Worm (Caenorhabditis elegans) whole organism, L4 larva: ENCODE data around the gene trpl-2.

Experiments
- D1046.2 ChIP-seq: fragments of 200-800 bp; sonication (Bioruptor generic); IDR thresholded peaks from 2 replicates; pipeline ENCODE4 v1.3.6; 2022; ENCODE audit warnings: missing genetic modification characterization, missing compliant biosample characterization
- ama-1 ChIP-seq: fragments of 150-350 bp; optimal IDR thresholded peaks from 2 replicates; lab custom pipeline; 2014; ENCODE audit warnings: inconsistent platforms, mixed read lengths
- arid-1 ChIP-seq: fragments of 200-800 bp; sonication (Bioruptor generic); conservative IDR thresholded peaks from 2 replicates; pipeline ENCODE4 v1.3.6; 2022; ENCODE audit warnings: missing genetic modification reagents, missing genetic modification characterization, missing compliant biosample characterization
- daf-19 ChIP-seq: fragments of 200-800 bp; sonication (Bioruptor generic); conservative IDR thresholded peaks from 2 replicates; pipeline ENCODE4 v1.3.6; 2022; ENCODE audit warnings: missing genetic modification characterization, missing compliant biosample characterization
- dve-1 ChIP-seq: sonication (generic microtip); optimal IDR thresholded peaks from 2 replicates; lab custom pipeline; 2017; ENCODE audit warnings: antibody characterized with exemption, mild to moderate bottlenecking, missing genetic modification characterization, missing compliant biosample characterization; ENCODE audit not compliant: insufficient read depth
- mdl-1 ChIP-seq, 2 experiments: fragments of 150-350 bp in 1 of 2; sonication (generic microtip) in 1 of 2; optimal IDR thresholded peaks; 2 replicates each; lab custom pipeline; 2014 to 2017; ENCODE audit warnings: missing biosample characterization in 2 of 2, missing genetic modification characterization in 2 of 2
- mdt-29 ChIP-seq: fragments of 200-800 bp; sonication (Bioruptor generic); IDR thresholded peaks from 2 replicates; pipeline ENCODE4 v1.3.6; 2022; ENCODE audit warnings: missing genetic modification reagents, missing genetic modification characterization, missing compliant biosample characterization
- nhr-11 ChIP-seq: fragments of 150-350 bp; optimal IDR thresholded peaks from 2 replicates; lab custom pipeline; 2014; ENCODE audit warnings: missing biosample characterization, missing genetic modification characterization
- nhr-77 ChIP-seq: fragments of 150-350 bp; optimal IDR thresholded peaks from 2 replicates; lab custom pipeline; 2014; ENCODE audit warnings: missing biosample characterization, missing genetic modification characterization
- unc-130 ChIP-seq: sonication (generic microtip); optimal IDR thresholded peaks from 2 replicates; lab custom pipeline; 2016; ENCODE audit warnings: missing genetic modification reagents, missing genetic modification characterization, missing compliant biosample characterization
- unc-39 ChIP-seq: sonication (generic microtip); optimal IDR thresholded peaks from 2 replicates; lab custom pipeline; 2017; ENCODE audit warnings: missing biosample characterization, missing genetic modification characterization
- zip-11 ChIP-seq: fragments of 200-800 bp; sonication (Bioruptor generic); IDR thresholded peaks from 2 replicates; pipeline ENCODE4 v1.3.6; 2022; ENCODE audit warnings: missing genetic modification characterization, missing compliant biosample characterization

- no peak for TF ChIP-seq unc-130
- no peak for TF ChIP-seq zip-11
- TF ChIP-seq nhr-11 (tag; lab: Kevin White, UChicago) = no peak
- TF ChIP-seq mdl-1 (tag; optimal IDR thresholded peaks at IDR 0.05; lab: Kevin White, UChicago) = no peak
- no peak for TF ChIP-seq dve-1 (tag; lab: Kevin White, UChicago)
- no peak for TF ChIP-seq mdt-29 (GFP tag; lab: Robert Waterston, UW)
- no peak for TF ChIP-seq daf-19 (GFP tag; lab: Robert Waterston, UW)
- TF ChIP-seq D1046.2 = no peak
- TF ChIP-seq ama-1 (lab: Kevin White, UChicago) = no peak
- no peak for TF ChIP-seq nhr-77 (tag; lab: Kevin White, UChicago)
- TF ChIP-seq arid-1 (GFP tag; lab: Robert Waterston, UW) = no peak
- no peak for TF ChIP-seq unc-39 (tag; lab: Kevin White, UChicago)
These were observed 36.0 kb upstream of the trpl-2 start, which contains the start of gene dct-7 for ce11 chrIV:4290472-4290871.
